Worm (Caenorhabditis elegans) whole organism, early embryonic: ENCODE measurements around the gene Y62H9A.5.

Experiments used
- F13C5.2 ChIP-seq: sonication (generic microtip); optimal IDR thresholded peaks from 2 replicates; lab custom pipeline; 2017; ENCODE audit warnings: mild to moderate bottlenecking, missing genetic modification characterization, inconsistent platforms, missing compliant biosample characterization
- sea-1 ChIP-seq: fragments of 200-800 bp; sonication (Bioruptor generic); conservative IDR thresholded peaks from 2 replicates; pipeline ENCODE4 v1.3.6; 2022; ENCODE audit warnings: missing genetic modification characterization, missing compliant biosample characterization

DNA sequence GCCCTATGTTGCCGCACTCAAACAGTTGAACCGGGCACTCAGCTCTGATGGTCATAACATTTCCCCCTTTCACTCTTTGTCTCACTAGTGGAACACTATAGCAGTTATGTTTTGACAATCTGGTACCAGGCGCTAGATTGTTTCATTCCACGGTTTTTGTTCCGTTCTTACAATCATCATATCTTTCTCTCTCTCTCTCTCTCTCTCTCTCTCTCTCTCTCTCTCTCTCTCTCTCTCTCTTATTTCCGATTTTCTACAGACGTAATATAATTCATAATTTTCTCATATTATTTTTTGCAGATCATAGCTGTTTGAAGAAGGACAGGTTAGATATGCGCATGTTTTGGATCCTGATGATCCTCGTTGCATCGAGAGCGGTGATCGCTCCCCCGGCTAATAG, 31.1 kb upstream of the Y62H9A.5 start, which contains the start of gene Y62H9A.12:
- TF ChIP-seq F13C5.2 (tag; lab: Kevin White, UChicago) (no peak), sea-1 (GFP tag; lab: Robert Waterston, UW) (no peak)
